Worm (Caenorhabditis elegans): ENCODE results near the gene H20J04.6.

DNA sequence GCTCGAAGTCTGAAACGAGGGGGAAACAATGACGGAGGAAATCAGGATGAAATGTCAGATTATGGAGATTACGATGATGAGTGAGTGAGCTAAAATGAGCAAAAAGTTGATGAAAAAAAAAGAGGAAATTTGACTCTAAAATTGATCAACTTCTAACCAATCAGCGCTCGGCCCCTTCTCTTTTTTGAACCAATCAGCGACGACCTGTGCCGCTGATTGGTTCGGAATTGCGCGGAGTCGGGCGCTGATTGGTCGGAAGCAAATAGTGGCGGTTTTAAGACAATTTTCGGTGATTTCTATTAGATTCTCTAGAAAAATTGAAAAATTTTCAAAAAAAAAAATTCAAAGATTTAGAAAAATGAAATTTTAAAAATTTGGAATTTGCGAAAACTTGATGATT is 14.7 kb downstream of the H20J04.6 start:
- TF ChIP-seq unc-55 (GFP tag; optimal IDR thresholded peaks at IDR 0.05) (no peak), skn-1 (tag; optimal IDR thresholded peaks at IDR 0.05) (no peak), ama-1 (optimal IDR thresholded peaks at IDR 0.05) (no peak), nhr-237 (tag; optimal IDR thresholded peaks at IDR 0.05) (no peak), ceh-82 (tag; optimal IDR thresholded peaks at IDR 0.05) (no peak), ZK546.5 (tag; optimal IDR thresholded peaks at IDR 0.05) (no peak), ztf-11 (tag; optimal IDR thresholded peaks at IDR 0.05) (no peak)
